Fruit fly (Drosophila melanogaster): ENCODE measurements around the gene mrn.

Gene mrn

dm6 chr3L:15580487-15580886 is at the start of gene mrn, which contains the start of gene CG12301 (continued):
- TF ChIP-seq Poxn (GFP tag; IDR thresholded peaks at IDR 0.05) (no peak), H15 (GFP tag; IDR thresholded peaks at IDR 0.05) (peak; percentile 95), sens-2 (GFP tag; IDR thresholded peaks at IDR 0.05) (no peak), CG3163 (GFP tag; optimal IDR thresholded peaks at IDR 0.05) (no peak), Deaf1 (tag; optimal IDR thresholded peaks at IDR 0.05) (peak; percentile 85), sr (GFP tag; IDR thresholded peaks at IDR 0.05) (no peak), CG9817 (tag; optimal IDR thresholded peaks at IDR 0.05) (peak; percentile 67), crc (GFP tag; optimal IDR thresholded peaks at IDR 0.05) (no peak), hb (GFP tag; IDR thresholded peaks at IDR 0.05; ENCODE audit: partially characterized antibody) (peak; percentile 89), gsb (GFP tag; IDR thresholded peaks at IDR 0.05) (peak; percentile 52; the same call in 1 of the 2 replicates), CG17328 (GFP tag; IDR thresholded peaks at IDR 0.05) (peak; percentile 56; the same call in 1 of the 2 replicates), CG42726 (GFP tag; IDR thresholded peaks at IDR 0.05; ENCODE audit: partially characterized antibody) (peak; percentile 75), dimm (GFP tag; IDR thresholded peaks at IDR 0.05) (no peak), cwo (GFP tag; optimal IDR thresholded peaks at IDR 0.05) (peak; percentile 95), sqz (GFP tag; optimal IDR thresholded peaks at IDR 0.05) (no peak), CG17912 (GFP tag; optimal IDR thresholded peaks at IDR 0.05) (no peak), Med (GFP tag) (peak; percentile 91), al (GFP tag; IDR thresholded peaks at IDR 0.05) (peak; percentile 94), sc (optimal IDR thresholded peaks at IDR 0.05) (no peak), sc (GFP tag; optimal IDR thresholded peaks at IDR 0.05) (no peak), grn (GFP tag; optimal IDR thresholded peaks at IDR 0.05) (no peak), toy (GFP tag; IDR thresholded peaks at IDR 0.05) (0 out of 2 replicates have a peak, but pooled peaks have one; percentile 39), Vsx1 (GFP tag; optimal IDR thresholded peaks at IDR 0.05) (no peak), ken (GFP tag; IDR thresholded peaks at IDR 0.05) (peak; percentile 77; the same call in 2 of the 3 replicates), CG17186 (GFP tag; optimal IDR thresholded peaks at IDR 0.05) (peak; percentile 67), CG11398 (GFP tag; optimal IDR thresholded peaks at IDR 0.05) (no peak), B-H2 (GFP tag; optimal IDR thresholded peaks at IDR 0.05) (no peak), seq (GFP tag; IDR thresholded peaks at IDR 0.05) (no peak), maf-S (GFP tag; optimal IDR thresholded peaks at IDR 0.05) (no peak), CG31441 (GFP tag; IDR thresholded peaks at IDR 0.05) (no peak), CG4404 (GFP tag; IDR thresholded peaks at IDR 0.05) (peak; percentile 90), ro (GFP tag; IDR thresholded peaks at IDR 0.05) (no peak; the same call in 1 of the 2 replicates), tx (GFP tag; optimal IDR thresholded peaks at IDR 0.05) (no peak), bab2 (GFP tag; optimal IDR thresholded peaks at IDR 0.05) (peak; percentile 44), cad (GFP tag; optimal IDR thresholded peaks at IDR 0.05) (no peak), Oaz (GFP tag; IDR thresholded peaks at IDR 0.05) (peak; percentile 52), Mes4 (GFP tag; optimal IDR thresholded peaks at IDR 0.05) (peak; percentile 11), lab (GFP tag; optimal IDR thresholded peaks at IDR 0.05) (no peak), CG4854 (GFP tag; optimal IDR thresholded peaks at IDR 0.05) (peak; percentile 74), CG31365 (tag; optimal IDR thresholded peaks at IDR 0.05) (no peak), MESR4 (GFP tag; optimal IDR thresholded peaks at IDR 0.05) (no peak), ewg (GFP tag; optimal IDR thresholded peaks at IDR 0.05) (peak; percentile 71), ATbp (GFP tag; optimal IDR thresholded peaks at IDR 0.05) (no peak), B-H1 (GFP tag; IDR thresholded peaks at IDR 0.05) (peak; percentile 96), CG12236 (GFP tag; optimal IDR thresholded peaks at IDR 0.05) (no peak), nau (GFP tag; optimal IDR thresholded peaks at IDR 0.05) (no peak), CG11093 (GFP tag; IDR thresholded peaks at IDR 0.05) (peak; percentile 90), CG34422 (GFP tag; IDR thresholded peaks at IDR 0.05) (peak; percentile 98), CG3065 (GFP tag; optimal IDR thresholded peaks at IDR 0.05) (peak; percentile 7), CG1647 (GFP tag; optimal IDR thresholded peaks at IDR 0.05) (peak; percentile 42), Lpt (GFP tag; optimal IDR thresholded peaks at IDR 0.05) (no peak), CG4360 (GFP tag; IDR thresholded peaks at IDR 0.05) (no peak), CG13424 (tag; optimal IDR thresholded peaks at IDR 0.05) (peak; percentile 72)

All from whole organism, embryonic.